Worm (Caenorhabditis elegans) whole organism, L1 larva: ENCODE data around the gene mrps-2.

Experiments
- alr-1 ChIP-seq: fragments of 200-800 bp; sonication (Bioruptor generic); optimal IDR thresholded peaks from 2 replicates; lab custom pipeline; 2018; ENCODE audit warnings: borderline replicate concordance, mild to moderate bottlenecking, missing genetic modification characterization, missing compliant biosample characterization
- egl-27 ChIP-seq, 2 experiments: fragments of 150-350 bp in 1 of 2; sonication (generic microtip); optimal IDR thresholded peaks; 3 replicates each; lab custom pipeline; 2017 to 2018; ENCODE audit warnings: missing biosample characterization in 2 of 2, missing genetic modification characterization in 2 of 2, missing genetic modification reagents in 2 of 2
- jun-1 ChIP-seq: fragments of 150-350 bp; optimal IDR thresholded peaks from 2 replicates; lab custom pipeline; 2014; ENCODE audit warnings: missing biosample characterization, missing genetic modification reagents, missing genetic modification characterization
- lin-39 ChIP-seq: fragments of 150-350 bp; optimal IDR thresholded peaks from 2 replicates; lab custom pipeline; 2014; ENCODE audit warnings: missing biosample characterization, missing genetic modification reagents, missing genetic modification characterization
- nhr-90 ChIP-seq: sonication (generic microtip); optimal IDR thresholded peaks from 2 replicates; lab custom pipeline; 2016; ENCODE audit warnings: mild to moderate bottlenecking, missing genetic modification characterization, missing compliant biosample characterization; ENCODE audit not compliant: poor library complexity
- pqm-1 ChIP-seq: sonication (generic microtip); optimal IDR thresholded peaks from 3 replicates; lab custom pipeline; 2017; ENCODE audit warnings: missing biosample characterization, missing genetic modification characterization

ce11 chrV:8435292-8435691 is 30.2 kb upstream of the mrps-2 start:
- TF ChIP-seq lin-39 (tag; lab: Kevin White, UChicago) (no peak), egl-27 (tag; optimal IDR thresholded peaks at IDR 0.05; lab: Kevin White, UChicago) (no peak), pqm-1 (tag; lab: Kevin White, UChicago) (no peak), jun-1 (tag; lab: Kevin White, UChicago) (no peak), nhr-90 (tag; lab: Kevin White, UChicago) (no peak), alr-1 (tag; lab: Kevin White, UChicago) (no peak)
